Worm (Caenorhabditis elegans) whole organism, midembryonic: ENCODE measurements around the gene Y102A5C.36.

ENCODE experiments used
- T22C8.4 ChIP-seq: fragments of 200-800 bp; sonication (Bioruptor generic); IDR thresholded peaks from 2 replicates; pipeline ENCODE4 v1.3.6; 2022; ENCODE audit warnings: missing genetic modification characterization, missing compliant biosample characterization
- cog-1 ChIP-seq: sonication (generic microtip); optimal IDR thresholded peaks from 2 replicates; lab custom pipeline; 2016; ENCODE audit warnings: missing genetic modification characterization, missing compliant biosample characterization
- flt-1 ChIP-seq: fragments of 200-800 bp; sonication (Bioruptor generic); IDR thresholded peaks from 2 replicates; pipeline ENCODE4 v1.3.6; 2022; ENCODE audit warnings: missing genetic modification characterization, missing compliant biosample characterization
- klf-2 ChIP-seq: fragments of 200-800 bp; sonication (Bioruptor generic); conservative IDR thresholded peaks from 2 replicates; pipeline ENCODE4 v1.3.6; 2022; ENCODE audit warnings: missing genetic modification reagents, missing genetic modification characterization, missing compliant biosample characterization

DNA sequence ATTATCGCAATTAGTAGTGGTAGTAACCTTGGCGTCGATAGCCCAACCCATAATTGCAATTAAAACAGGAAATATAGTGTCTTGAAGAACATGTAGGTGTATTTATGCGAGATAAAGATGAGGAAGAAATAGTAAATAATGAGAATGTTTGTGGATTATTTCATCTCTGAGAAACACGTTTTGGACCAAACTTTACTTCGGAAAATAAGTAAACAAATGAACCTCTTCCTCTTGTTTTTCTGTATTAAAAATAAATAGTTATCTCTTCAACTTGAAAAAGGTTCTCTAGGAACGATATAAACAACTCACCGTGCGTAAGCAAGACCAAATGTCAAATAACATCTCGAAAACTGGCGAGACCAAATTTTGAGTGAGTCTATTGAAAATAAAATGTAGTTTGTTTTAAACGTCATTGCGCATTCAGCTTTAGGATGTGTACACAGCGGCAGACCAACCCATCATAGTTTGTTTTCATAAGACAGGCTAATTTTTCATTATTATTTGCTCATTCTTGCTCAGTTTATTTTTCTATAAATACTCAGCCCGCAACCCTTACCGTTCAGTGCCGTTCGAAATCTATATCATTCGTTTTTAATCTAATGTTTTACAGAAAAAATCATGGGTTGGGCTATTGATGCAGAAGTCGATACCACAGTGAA, 44.9 kb downstream of the Y102A5C.36 start, which contains the start of the genes F09C6.11 and F09C6.12:
- no peak for TF ChIP-seq klf-2 (GFP tag; lab: Robert Waterston, UW)
- no peak for TF ChIP-seq flt-1 (GFP tag; lab: Robert Waterston, UW)
- TF ChIP-seq T22C8.4 (GFP tag; lab: Robert Waterston, UW) = no peak
- no peak for TF ChIP-seq cog-1 (tag; lab: Kevin White, UChicago)
